Fruit fly (Drosophila melanogaster): ENCODE data around the gene CG1571.
A peak's percentile ranks its signal among the peaks of the same experiment; 100 is the strongest.

Gene CG1571

dm6 chrX:8100026-8100825 is 24.5 kb downstream of the CG1571 start (continued):
- peak; percentile 82 for TF ChIP-seq Rx (GFP tag; IDR thresholded peaks at IDR 0.05)
- TF ChIP-seq Hey (tag; optimal IDR thresholded peaks at IDR 0.05): no peak
- TF ChIP-seq Atf3 (GFP tag; optimal IDR thresholded peaks at IDR 0.05): no peak
- TF ChIP-seq Stat92E (GFP tag; optimal IDR thresholded peaks at IDR 0.05): no peak
- peak; percentile 69 for TF ChIP-seq CG18476 (GFP tag; optimal IDR thresholded peaks at IDR 0.05)
- peak; percentile 39 for TF ChIP-seq sd (tag; optimal IDR thresholded peaks at IDR 0.05)
- no peak for TF ChIP-seq Sry-δ (GFP tag; optimal IDR thresholded peaks at IDR 0.05)
- TF ChIP-seq z (GFP tag; IDR thresholded peaks at IDR 0.05): no peak
- TF ChIP-seq CG31224 (GFP tag; IDR thresholded peaks at IDR 0.05): peak; percentile 47; the same call in 1 of the 2 replicates
- no peak for TF ChIP-seq CG8478 (optimal IDR thresholded peaks at IDR 0.05)
- peak; percentile 63 for TF ChIP-seq CG43689 (GFP tag; IDR thresholded peaks at IDR 0.05)
- TF ChIP-seq CG1832 (GFP tag; optimal IDR thresholded peaks at IDR 0.05): peak; percentile 33
- TF ChIP-seq dysf (GFP tag; IDR thresholded peaks at IDR 0.05): peak; percentile 90
- no peak for TF ChIP-seq fru (optimal IDR thresholded peaks at IDR 0.05)
- TF ChIP-seq CG8924 (tag; optimal IDR thresholded peaks at IDR 0.05): peak; percentile 85
- TF ChIP-seq CG10321 (GFP tag; IDR thresholded peaks at IDR 0.05): no peak
- no peak for TF ChIP-seq CG8765 (GFP tag; IDR thresholded peaks at IDR 0.05)
- 0 out of 2 replicates have a peak, but pooled peaks have one; percentile 41 for TF ChIP-seq ham (GFP tag; IDR thresholded peaks at IDR 0.05)
- no peak for TF ChIP-seq tll (GFP tag; optimal IDR thresholded peaks at IDR 0.05)
- TF ChIP-seq wor (GFP tag; IDR thresholded peaks at IDR 0.05): peak; percentile 76
- no peak for TF ChIP-seq inv (GFP tag; IDR thresholded peaks at IDR 0.05; ENCODE audit: partially characterized antibody)
- TF ChIP-seq CG17186 (GFP tag; optimal IDR thresholded peaks at IDR 0.05): peak; percentile 40
- TF ChIP-seq C15 (GFP tag; IDR thresholded peaks at IDR 0.05): peak; percentile 69; the same call in 1 of the 3 replicates
- TF ChIP-seq Drgx (GFP tag; IDR thresholded peaks at IDR 0.05): peak; percentile 91
- TF ChIP-seq gcm (GFP tag; optimal IDR thresholded peaks at IDR 0.05): peak; percentile 72
- TF ChIP-seq HHEX (GFP tag; optimal IDR thresholded peaks at IDR 0.05): peak; percentile 84
- TF ChIP-seq maf-S (GFP tag; optimal IDR thresholded peaks at IDR 0.05): peak; percentile 6
- peak; percentile 60 for TF ChIP-seq CG4820 (GFP tag; optimal IDR thresholded peaks at IDR 0.05)
- TF ChIP-seq fd64A (GFP tag; optimal IDR thresholded peaks at IDR 0.05): peak; percentile 49
- TF ChIP-seq CG1647 (GFP tag; optimal IDR thresholded peaks at IDR 0.05): peak; percentile 57
- peak; percentile 17 for TF ChIP-seq CG8359 (GFP tag; optimal IDR thresholded peaks at IDR 0.05; ENCODE audit: borderline replicate concordance)
- TF ChIP-seq CG6175 (GFP tag; IDR thresholded peaks at IDR 0.05): 0 out of 3 replicates have a peak, but pooled peaks have one; percentile 64
- TF ChIP-seq NC2β (GFP tag; optimal IDR thresholded peaks at IDR 0.05): peak; percentile 19
- peak; percentile 77 for TF ChIP-seq D19A (tag; optimal IDR thresholded peaks at IDR 0.05)
- no peak for TF ChIP-seq emc (GFP tag; optimal IDR thresholded peaks at IDR 0.05)
- no peak for TF ChIP-seq CG34224 (GFP tag; IDR thresholded peaks at IDR 0.05; ENCODE audit: partially characterized antibody)
- peak; percentile 39 for TF ChIP-seq CG10462 (GFP tag; optimal IDR thresholded peaks at IDR 0.05)
- no peak for TF ChIP-seq yki (optimal IDR thresholded peaks at IDR 0.05)
- TF ChIP-seq HmgZ (tag; optimal IDR thresholded peaks at IDR 0.05): peak; percentile 75
- peak; percentile 61 for TF ChIP-seq CG16815 (GFP tag; optimal IDR thresholded peaks at IDR 0.05)
- peak; percentile 92 for TF ChIP-seq vvl (GFP tag; IDR thresholded peaks at IDR 0.05)
- peak; percentile 77 for TF ChIP-seq CG18619 (GFP tag; optimal IDR thresholded peaks at IDR 0.05)
- peak; percentile 12 for TF ChIP-seq kay (GFP tag; optimal IDR thresholded peaks at IDR 0.05)
- peak; percentile 74 for TF ChIP-seq CG10267 (tag; optimal IDR thresholded peaks at IDR 0.05)
- TF ChIP-seq CG9797 (GFP tag; optimal IDR thresholded peaks at IDR 0.05): no peak
- no peak for TF ChIP-seq HLH4C (GFP tag; IDR thresholded peaks at IDR 0.05; ENCODE audit: partially characterized antibody)
- peak; percentile 90 for TF ChIP-seq ken (GFP tag; IDR thresholded peaks at IDR 0.05)
- TF ChIP-seq pros (GFP tag; optimal IDR thresholded peaks at IDR 0.05): no peak
- peak; percentile 21 for TF ChIP-seq CG8281 (tag; optimal IDR thresholded peaks at IDR 0.05)
- TF ChIP-seq Ravus (GFP tag; IDR thresholded peaks at IDR 0.05): peak; percentile 67; the same call in 1 of the 2 replicates
